ENCODE assay signal across 1 fruit fly cellular context in genomic region chr3L:1203855-1204431, dm6.
TF ChIP-seq lines count a peak whose summit lies in the region.

No protein-coding gene starts in this region.

TF ChIP-seq in whole organism, embryonic, 481 proteins besides CTCF, POLR2A, EP300 and RAD21 (continued from another document):
- TF ChIP-seq ab (GFP tag; optimal IDR thresholded peaks at IDR 0.05; lab: Kevin White, UChicago) (no peak), CG18476 (GFP tag; optimal IDR thresholded peaks at IDR 0.05; lab: Kevin White, UChicago) (no peak), Nf-YC (tag; optimal IDR thresholded peaks at IDR 0.05; lab: Kevin White, UChicago) (no peak), C15 (GFP tag; IDR thresholded peaks at IDR 0.05; lab: Robert Waterston, UW) (no peak), CG32532 (GFP tag; IDR thresholded peaks at IDR 0.05; lab: Robert Waterston, UW) (peak; percentile 62), Drgx (GFP tag; IDR thresholded peaks at IDR 0.05; lab: Robert Waterston, UW) (0 out of 2 replicates have a peak, but pooled peaks have one; percentile 28), B-H1 (GFP tag; IDR thresholded peaks at IDR 0.05; lab: Robert Waterston, UW) (no peak), Hr39 (optimal IDR thresholded peaks at IDR 0.05; lab: Kevin White, UChicago) (peak; percentile 36), pan (optimal IDR thresholded peaks at IDR 0.05; lab: Kevin White, UChicago) (no peak), pan (GFP tag; optimal IDR thresholded peaks at IDR 0.05 in 1 of 2, IDR thresholded peaks at IDR 0.05 in 1 of 2) (peak in 1 of 2 experiments; percentile 8), insv (GFP tag; optimal IDR thresholded peaks at IDR 0.05; lab: Kevin White, UChicago) (no peak), z (GFP tag; IDR thresholded peaks at IDR 0.05; lab: Robert Waterston, UW) (peak; percentile 87), sug (tag; optimal IDR thresholded peaks at IDR 0.05; lab: Kevin White, UChicago) (no peak), wdn (GFP tag; IDR thresholded peaks at IDR 0.05; lab: Robert Waterston, UW) (no peak), CG17612 (GFP tag; IDR thresholded peaks at IDR 0.05; lab: Robert Waterston, UW) (no peak), fu2 (GFP tag; optimal IDR thresholded peaks at IDR 0.05; lab: Kevin White, UChicago) (no peak), D19B (GFP tag; optimal IDR thresholded peaks at IDR 0.05; lab: Kevin White, UChicago) (no peak), ash1 (GFP tag; optimal IDR thresholded peaks at IDR 0.05; lab: Kevin White, UChicago) (no peak), CG3847 (GFP tag; IDR thresholded peaks at IDR 0.05; lab: Robert Waterston, UW) (peak; percentile 29; the same call in 1 of the 2 replicates), disco-r (GFP tag; optimal IDR thresholded peaks at IDR 0.05; lab: Kevin White, UChicago) (no peak), Hand (GFP tag; optimal IDR thresholded peaks at IDR 0.05; lab: Kevin White, UChicago) (no peak), CG11398 (GFP tag; optimal IDR thresholded peaks at IDR 0.05; lab: Kevin White, UChicago) (no peak), Ada2b (GFP tag; IDR thresholded peaks at IDR 0.05; lab: Robert Waterston, UW) (no peak), CG18262 (tag; optimal IDR thresholded peaks at IDR 0.05; lab: Kevin White, UChicago) (no peak), Hr3 (GFP tag; optimal IDR thresholded peaks at IDR 0.05; lab: Kevin White, UChicago) (no peak), jing (GFP tag; optimal IDR thresholded peaks at IDR 0.05; lab: Kevin White, UChicago) (no peak), Asciz (GFP tag; optimal IDR thresholded peaks at IDR 0.05; lab: Kevin White, UChicago) (no peak), Fer2 (tag; optimal IDR thresholded peaks at IDR 0.05; lab: Kevin White, UChicago) (no peak), CG4617 (GFP tag; optimal IDR thresholded peaks at IDR 0.05; lab: Kevin White, UChicago; ENCODE audit: borderline replicate concordance) (no peak), sr (GFP tag; IDR thresholded peaks at IDR 0.05; lab: Robert Waterston, UW) (no peak), Abd-B (GFP tag; optimal IDR thresholded peaks at IDR 0.05; lab: Kevin White, UChicago) (no peak), rib (GFP tag; IDR thresholded peaks at IDR 0.05; lab: Robert Waterston, UW) (no peak), CG6813 (GFP tag; optimal IDR thresholded peaks at IDR 0.05; lab: Kevin White, UChicago) (no peak), tll (GFP tag; optimal IDR thresholded peaks at IDR 0.05; lab: Kevin White, UChicago) (no peak), Six4 (GFP tag; optimal IDR thresholded peaks at IDR 0.05; lab: Kevin White, UChicago) (no peak), sc (optimal IDR thresholded peaks at IDR 0.05; lab: Kevin White, UChicago) (no peak), sc (GFP tag; optimal IDR thresholded peaks at IDR 0.05; lab: Kevin White, UChicago) (no peak), chm (GFP tag; IDR thresholded peaks at IDR 0.05; lab: Robert Waterston, UW) (0 out of 2 replicates have a peak, but pooled peaks have one; percentile 29), lola (GFP tag; optimal IDR thresholded peaks at IDR 0.05; lab: Kevin White, UChicago) (no peak), CG4282 (GFP tag; optimal IDR thresholded peaks at IDR 0.05; lab: Kevin White, UChicago) (no peak), Lhr (GFP tag; optimal IDR thresholded peaks at IDR 0.05; lab: Kevin White, UChicago) (no peak), CG6791 (GFP tag; IDR thresholded peaks at IDR 0.05; lab: Robert Waterston, UW; ENCODE audit: partially characterized antibody) (no peak), Atf6 (GFP tag; IDR thresholded peaks at IDR 0.05; lab: Robert Waterston, UW) (peak; percentile 48; the same call in 1 of the 2 replicates), Oli (tag; optimal IDR thresholded peaks at IDR 0.05; lab: Kevin White, UChicago) (no peak), D19A (tag; optimal IDR thresholded peaks at IDR 0.05; lab: Kevin White, UChicago) (no peak), esg (GFP tag; conservative IDR thresholded peaks at IDR 0.05; lab: Robert Waterston, UW) (no peak), vvl (GFP tag; IDR thresholded peaks at IDR 0.05; lab: Robert Waterston, UW) (peak; percentile 25; the same call in 1 of the 2 replicates), CG5180 (GFP tag; optimal IDR thresholded peaks at IDR 0.05; lab: Kevin White, UChicago) (no peak), Doc2 (GFP tag; IDR thresholded peaks at IDR 0.05; lab: Robert Waterston, UW) (no peak), org-1 (GFP tag; optimal IDR thresholded peaks at IDR 0.05; lab: Kevin White, UChicago) (no peak), schlank (tag; optimal IDR thresholded peaks at IDR 0.05; lab: Kevin White, UChicago) (no peak), amos (GFP tag; IDR thresholded peaks at IDR 0.05; lab: Robert Waterston, UW; ENCODE audit: partially characterized antibody) (no peak), TFAM (GFP tag; optimal IDR thresholded peaks at IDR 0.05; lab: Kevin White, UChicago) (no peak), CG14860 (GFP tag; IDR thresholded peaks at IDR 0.05; lab: Robert Waterston, UW; ENCODE audit: partially characterized antibody) (no peak), CG1233 (GFP tag; optimal IDR thresholded peaks at IDR 0.05; lab: Kevin White, UChicago) (no peak), BEAF-32 (GFP tag; optimal IDR thresholded peaks at IDR 0.05; lab: Kevin White, UChicago) (no peak), lab (GFP tag; optimal IDR thresholded peaks at IDR 0.05; lab: Kevin White, UChicago) (peak; percentile 26), crp (GFP tag; optimal IDR thresholded peaks at IDR 0.05; lab: Kevin White, UChicago) (peak in 1 of 2 experiments; percentile 36), ranshi (GFP tag; IDR thresholded peaks at IDR 0.05; lab: Robert Waterston, UW) (no peak), al (GFP tag; IDR thresholded peaks at IDR 0.05; lab: Robert Waterston, UW) (no peak), CG8924 (tag; optimal IDR thresholded peaks at IDR 0.05; lab: Kevin White, UChicago) (no peak), Meics (GFP tag; optimal IDR thresholded peaks at IDR 0.05; lab: Kevin White, UChicago) (peak; percentile 12), zen (tag; optimal IDR thresholded peaks at IDR 0.05; lab: Kevin White, UChicago) (no peak), CG1024 (GFP tag; IDR thresholded peaks at IDR 0.05; lab: Robert Waterston, UW) (no peak), hbn (GFP tag; IDR thresholded peaks at IDR 0.05; lab: Robert Waterston, UW; ENCODE audit: partially characterized antibody) (no peak), Fer3 (tag; optimal IDR thresholded peaks at IDR 0.05; lab: Kevin White, UChicago) (no peak), chif (GFP tag; optimal IDR thresholded peaks at IDR 0.05; lab: Kevin White, UChicago) (no peak), CG11560 (tag; IDR thresholded peaks at IDR 0.05; lab: Robert Waterston, UW) (no peak), bbx (GFP tag; IDR thresholded peaks at IDR 0.05; lab: Robert Waterston, UW; ENCODE audit: partially characterized antibody) (no peak), sisA (GFP tag; IDR thresholded peaks at IDR 0.05; lab: Robert Waterston, UW) (0 out of 2 replicates have a peak, but pooled peaks have one; percentile 24), CG2875 (GFP tag; optimal IDR thresholded peaks at IDR 0.05; lab: Kevin White, UChicago) (no peak), CG2120 (GFP tag; optimal IDR thresholded peaks at IDR 0.05; lab: Kevin White, UChicago) (peak; percentile 29), chn (GFP tag; optimal IDR thresholded peaks at IDR 0.05; lab: Kevin White, UChicago) (no peak), dysf (GFP tag; IDR thresholded peaks at IDR 0.05; lab: Robert Waterston, UW) (peak; percentile 37; the same call in 1 of the 3 replicates), chinmo (GFP tag; IDR thresholded peaks at IDR 0.05; lab: Robert Waterston, UW; ENCODE audit: partially characterized antibody) (peak; percentile 35; the same call in 1 of the 4 replicates), abd-A (tag; optimal IDR thresholded peaks at IDR 0.05; lab: Kevin White, UChicago) (no peak), GATAe (GFP tag; conservative IDR thresholded peaks at IDR 0.05; lab: Robert Waterston, UW) (no peak), HLH3B (GFP tag; IDR thresholded peaks at IDR 0.05; lab: Robert Waterston, UW) (no peak), shn (GFP tag; optimal IDR thresholded peaks at IDR 0.05; lab: Kevin White, UChicago) (no peak), CG1602 (GFP tag; optimal IDR thresholded peaks at IDR 0.05; lab: Kevin White, UChicago) (no peak), nom (GFP tag; optimal IDR thresholded peaks at IDR 0.05; lab: Kevin White, UChicago) (no peak), sob (GFP tag; IDR thresholded peaks at IDR 0.05; lab: Robert Waterston, UW) (peak; percentile 33; the same call in 1 of the 2 replicates), knrl (GFP tag; IDR thresholded peaks at IDR 0.05; lab: Robert Waterston, UW; ENCODE audit: partially characterized antibody) (no peak), Atf3 (GFP tag; optimal IDR thresholded peaks at IDR 0.05; lab: Kevin White, UChicago) (no peak), CG12299 (tag; optimal IDR thresholded peaks at IDR 0.05; lab: Kevin White, UChicago) (no peak), CG4424 (GFP tag; optimal IDR thresholded peaks at IDR 0.05; lab: Kevin White, UChicago) (no peak), CG6272 (GFP tag; IDR thresholded peaks at IDR 0.05; lab: Robert Waterston, UW) (no peak), CG8944 (GFP tag; optimal IDR thresholded peaks at IDR 0.05; lab: Kevin White, UChicago) (no peak), CG10366 (GFP tag; IDR thresholded peaks at IDR 0.05; lab: Robert Waterston, UW) (peak; percentile 68), unc-4 (GFP tag; IDR thresholded peaks at IDR 0.05; lab: Robert Waterston, UW; ENCODE audit: partially characterized antibody) (0 out of 2 replicates have a peak, but pooled peaks have one; percentile 30), CG7357 (GFP tag; IDR thresholded peaks at IDR 0.05; lab: Robert Waterston, UW) (no peak), sqz (GFP tag; optimal IDR thresholded peaks at IDR 0.05; lab: Kevin White, UChicago) (no peak), Hsf (GFP tag; optimal IDR thresholded peaks at IDR 0.05; lab: Kevin White, UChicago) (no peak), ato (GFP tag; IDR thresholded peaks at IDR 0.05; lab: Robert Waterston, UW; ENCODE audit: partially characterized antibody) (no peak), Lpt (GFP tag; optimal IDR thresholded peaks at IDR 0.05; lab: Kevin White, UChicago) (no peak), CG10565 (GFP tag; optimal IDR thresholded peaks at IDR 0.05; lab: Kevin White, UChicago) (no peak), Ptx1 (GFP tag; IDR thresholded peaks at IDR 0.05; lab: Robert Waterston, UW) (peak; percentile 7; the same call in 1 of the 2 replicates), Lim3 (GFP tag; IDR thresholded peaks at IDR 0.05; lab: Robert Waterston, UW) (no peak), CrebB (tag; optimal IDR thresholded peaks at IDR 0.05; lab: Kevin White, UChicago) (no peak), HmgZ (tag; optimal IDR thresholded peaks at IDR 0.05; lab: Kevin White, UChicago) (no peak), Med (GFP tag; lab: Kevin White, UChicago) (peak; percentile 59), CG2712 (tag; optimal IDR thresholded peaks at IDR 0.05; lab: Kevin White, UChicago) (no peak), Tbp (GFP tag; optimal IDR thresholded peaks at IDR 0.05; lab: Kevin White, UChicago) (no peak), CG17328 (GFP tag; IDR thresholded peaks at IDR 0.05; lab: Robert Waterston, UW) (no peak), E2f2 (GFP tag; IDR thresholded peaks at IDR 0.05; lab: Robert Waterston, UW) (peak; percentile 16; the same call in 1 of the 2 replicates), unpg (GFP tag; optimal IDR thresholded peaks at IDR 0.05; lab: Kevin White, UChicago) (no peak), CG9437 (GFP tag; optimal IDR thresholded peaks at IDR 0.05; lab: Kevin White, UChicago) (no peak), row (GFP tag; IDR thresholded peaks at IDR 0.05; lab: Robert Waterston, UW) (peak; percentile 14; the same call in 1 of the 3 replicates), CG9797 (GFP tag; optimal IDR thresholded peaks at IDR 0.05; lab: Kevin White, UChicago) (no peak), gce (GFP tag; IDR thresholded peaks at IDR 0.05; lab: Robert Waterston, UW) (no peak), CG7745 (tag; optimal IDR thresholded peaks at IDR 0.05; lab: Kevin White, UChicago) (no peak), hb (GFP tag; IDR thresholded peaks at IDR 0.05; lab: Robert Waterston, UW; ENCODE audit: partially characterized antibody) (no peak), CG31224 (GFP tag; IDR thresholded peaks at IDR 0.05; lab: Robert Waterston, UW) (no peak), CG8290 (GFP tag; optimal IDR thresholded peaks at IDR 0.05; lab: Kevin White, UChicago) (no peak), CG8290 (tag; optimal IDR thresholded peaks at IDR 0.05; lab: Kevin White, UChicago) (peak in 1 of 2 experiments; percentile 49), toy (GFP tag; IDR thresholded peaks at IDR 0.05; lab: Robert Waterston, UW) (0 out of 2 replicates have a peak, but pooled peaks have one; percentile 14), slou (GFP tag; optimal IDR thresholded peaks at IDR 0.05; lab: Kevin White, UChicago) (no peak), cwo (GFP tag; optimal IDR thresholded peaks at IDR 0.05; lab: Kevin White, UChicago) (no peak), prd (optimal IDR thresholded peaks at IDR 0.05; lab: Kevin White, UChicago) (no peak), prd (GFP tag; IDR thresholded peaks at IDR 0.05; lab: Robert Waterston, UW) (0 out of 3 replicates have a peak, but pooled peaks have one; percentile 22), fd64A (GFP tag; optimal IDR thresholded peaks at IDR 0.05; lab: Kevin White, UChicago) (no peak), Atf-2 (GFP tag; optimal IDR thresholded peaks at IDR 0.05; lab: Kevin White, UChicago) (no peak), kay (GFP tag; optimal IDR thresholded peaks at IDR 0.05; lab: Kevin White, UChicago) (no peak), pnt (GFP tag; optimal IDR thresholded peaks at IDR 0.05; lab: Kevin White, UChicago) (no peak), CG4360 (GFP tag; IDR thresholded peaks at IDR 0.05; lab: Robert Waterston, UW) (no peak), Rfx (GFP tag; IDR thresholded peaks at IDR 0.05; lab: Robert Waterston, UW) (peak; percentile 58), her (GFP tag; optimal IDR thresholded peaks at IDR 0.05; lab: Kevin White, UChicago) (no peak), Ets65A (GFP tag; lab: Kevin White, UChicago) (no peak), CG17912 (GFP tag; optimal IDR thresholded peaks at IDR 0.05; lab: Kevin White, UChicago) (no peak), CG18619 (GFP tag; optimal IDR thresholded peaks at IDR 0.05; lab: Kevin White, UChicago) (no peak), Trl (optimal IDR thresholded peaks at IDR 0.05; lab: Kevin White, UChicago) (no peak), Trl (GFP tag; optimal IDR thresholded peaks at IDR 0.05; lab: Kevin White, UChicago) (no peak)
